Fruit fly (Drosophila melanogaster): ENCODE measurements around the gene CG32563.

dm6 chrX:17181264-17182198 is 26.7 kb upstream of the CG32563 start:
- TF ChIP-seq Sin3A (optimal IDR thresholded peaks at IDR 0.05) (no peak), psq (optimal IDR thresholded peaks at IDR 0.05) (no peak), insv (optimal IDR thresholded peaks at IDR 0.05) (no peak)

All from Kc167 (cell line).